Fruit fly (Drosophila melanogaster): ENCODE data around the gene CG7376.

The CG7376 gene

DNA sequence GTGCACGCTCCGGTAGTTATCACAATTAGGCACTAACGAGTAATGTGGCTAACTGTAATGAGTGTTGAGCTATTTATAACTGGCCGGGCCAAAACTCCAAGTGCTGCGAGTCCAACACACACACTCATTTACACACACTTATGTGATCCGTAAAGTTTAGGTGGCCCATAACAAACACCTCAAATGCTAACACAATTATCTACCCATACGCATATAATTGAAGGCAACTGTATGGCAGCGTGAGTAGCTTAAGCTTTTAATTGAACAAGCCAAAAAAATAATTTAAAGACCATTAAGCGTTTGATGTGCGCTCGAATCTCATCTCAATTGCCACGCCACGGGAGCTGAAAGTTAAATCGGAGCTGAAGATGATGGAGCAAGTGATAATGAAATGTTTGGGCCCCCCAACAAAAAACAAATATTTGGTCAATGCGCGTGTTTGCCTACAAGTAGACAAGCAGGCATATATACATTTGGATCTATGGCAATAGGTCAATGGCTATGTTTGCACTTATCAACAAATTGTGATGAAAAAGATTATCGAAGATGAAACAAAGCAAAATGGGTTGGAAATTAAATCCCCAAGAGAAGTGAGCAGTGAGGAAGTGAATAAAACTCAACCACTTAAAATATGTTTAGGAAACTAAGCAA is 34.0 kb upstream of the CG7376 start, which contains the start of gene Cpr65Av (continued):
- TF ChIP-seq zen2 (GFP tag; IDR thresholded peaks at IDR 0.05; ENCODE audit: partially characterized antibody) (no peak), fu2 (GFP tag; optimal IDR thresholded peaks at IDR 0.05) (no peak), sc (optimal IDR thresholded peaks at IDR 0.05) (no peak), sc (GFP tag; optimal IDR thresholded peaks at IDR 0.05) (no peak), CG12299 (tag; optimal IDR thresholded peaks at IDR 0.05) (no peak), schlank (tag; optimal IDR thresholded peaks at IDR 0.05) (no peak), CG16813 (GFP tag; IDR thresholded peaks at IDR 0.05; ENCODE audit: partially characterized antibody) (no peak), CG9797 (GFP tag; optimal IDR thresholded peaks at IDR 0.05) (no peak), Dbx (GFP tag; IDR thresholded peaks at IDR 0.05) (no peak), Fer3 (tag; optimal IDR thresholded peaks at IDR 0.05) (no peak), Tbp (GFP tag; optimal IDR thresholded peaks at IDR 0.05) (no peak), CG16863 (GFP tag; optimal IDR thresholded peaks at IDR 0.05) (no peak), CG7928 (GFP tag; optimal IDR thresholded peaks at IDR 0.05) (no peak), gcm (GFP tag; optimal IDR thresholded peaks at IDR 0.05) (no peak), gfzf (GFP tag; optimal IDR thresholded peaks at IDR 0.05) (no peak), CG9609 (GFP tag; optimal IDR thresholded peaks at IDR 0.05) (no peak), nmo (GFP tag; optimal IDR thresholded peaks at IDR 0.05) (no peak), B-H2 (GFP tag; optimal IDR thresholded peaks at IDR 0.05) (no peak), CG9215 (GFP tag; IDR thresholded peaks at IDR 0.05) (no peak), unc-4 (GFP tag; IDR thresholded peaks at IDR 0.05; ENCODE audit: partially characterized antibody) (no peak), da (GFP tag; optimal IDR thresholded peaks at IDR 0.05) (no peak), CG30403 (GFP tag; optimal IDR thresholded peaks at IDR 0.05) (no peak), aop (GFP tag; IDR thresholded peaks at IDR 0.05) (no peak), CG4820 (GFP tag; optimal IDR thresholded peaks at IDR 0.05) (no peak), CG12391 (tag; optimal IDR thresholded peaks at IDR 0.05) (no peak), Awh (GFP tag; IDR thresholded peaks at IDR 0.05) (peak; percentile 55), NC2α (GFP tag; optimal IDR thresholded peaks at IDR 0.05) (no peak), CG12219 (GFP tag; optimal IDR thresholded peaks at IDR 0.05) (peak; percentile 23), CG15073 (GFP tag; optimal IDR thresholded peaks at IDR 0.05) (no peak), lola (GFP tag; optimal IDR thresholded peaks at IDR 0.05) (no peak), gsb (GFP tag; IDR thresholded peaks at IDR 0.05) (no peak), jing (GFP tag; optimal IDR thresholded peaks at IDR 0.05) (no peak), HLH3B (GFP tag; IDR thresholded peaks at IDR 0.05) (0 out of 2 replicates have a peak, but pooled peaks have one; percentile 34), wek (GFP tag; optimal IDR thresholded peaks at IDR 0.05) (peak; percentile 50), scrt (GFP tag; optimal IDR thresholded peaks at IDR 0.05) (no peak), CG11695 (GFP tag; IDR thresholded peaks at IDR 0.05) (no peak), Eip74EF (GFP tag; optimal IDR thresholded peaks at IDR 0.05) (peak in 1 of 2 experiments; percentile 11), CG4854 (GFP tag; optimal IDR thresholded peaks at IDR 0.05) (no peak), bowl (GFP tag; IDR thresholded peaks at IDR 0.05) (no peak), trem (tag; optimal IDR thresholded peaks at IDR 0.05) (no peak), dmrt11E (tag; optimal IDR thresholded peaks at IDR 0.05) (no peak), CG18619 (GFP tag; optimal IDR thresholded peaks at IDR 0.05) (peak; percentile 16), tll (GFP tag; optimal IDR thresholded peaks at IDR 0.05) (no peak), oc (tag; optimal IDR thresholded peaks at IDR 0.05) (peak; percentile 22), Sry-β (GFP tag; optimal IDR thresholded peaks at IDR 0.05) (no peak), CG10543 (GFP tag; optimal IDR thresholded peaks at IDR 0.05) (no peak), slbo (GFP tag; IDR thresholded peaks at IDR 0.05) (no peak), CG9437 (GFP tag; optimal IDR thresholded peaks at IDR 0.05) (no peak), Hsf (GFP tag; optimal IDR thresholded peaks at IDR 0.05) (no peak), CG16815 (GFP tag; optimal IDR thresholded peaks at IDR 0.05) (no peak)
